Fruit fly (Drosophila melanogaster) whole organism, embryonic: ENCODE measurements around the gene CG1824.

Source experiments
- ATbp ChIP-seq: fragments of 200-800 bp; sonication (Bioruptor generic); optimal IDR thresholded peaks from 2 replicates; lab custom pipeline; 2017; ENCODE audit warnings: missing biosample characterization, mild to moderate bottlenecking, missing genetic modification characterization, missing genetic modification reagents
- Ada2b ChIP-seq: fragments of 200-800 bp; sonication (Bioruptor generic); IDR thresholded peaks from 2 replicates; pipeline ENCODE4 v1.3.6; 2022; ENCODE audit warnings: missing biosample characterization, missing genetic modification characterization
- Antp ChIP-seq: fragments of 200-800 bp; sonication (Bioruptor generic); optimal IDR thresholded peaks from 3 replicates; lab custom pipeline; 2016; ENCODE audit warnings: missing biosample characterization, missing genetic modification characterization
- BEAF-32 ChIP-seq: fragments of 200-800 bp; sonication (Bioruptor generic); optimal IDR thresholded peaks from 3 replicates; lab custom pipeline; 2017; ENCODE audit warnings: missing biosample characterization, missing genetic modification characterization, mild to moderate bottlenecking, moderate library complexity, missing genetic modification reagents
- CG10274 ChIP-seq: fragments of 200-800 bp; sonication (Bioruptor generic); optimal IDR thresholded peaks from 3 replicates; lab custom pipeline; 2017; ENCODE audit warnings: missing biosample characterization, mild to moderate bottlenecking, missing genetic modification characterization
- CG12236 ChIP-seq: fragments of 200-800 bp; sonication (Bioruptor generic); optimal IDR thresholded peaks from 2 replicates; lab custom pipeline; 2016; ENCODE audit warnings: missing biosample characterization, missing genetic modification characterization
- CG13123 ChIP-seq: fragments of 200-800 bp; sonication (Bioruptor generic); optimal IDR thresholded peaks from 2 replicates; lab custom pipeline; 2016; ENCODE audit warnings: missing biosample characterization, missing genetic modification characterization
- CG14441 ChIP-seq: fragments of 200-800 bp; sonication (Bioruptor generic); IDR thresholded peaks from 2 replicates; pipeline ENCODE4 v1.3.6; 2022; ENCODE audit warnings: missing biosample characterization, missing genetic modification characterization
- CG14710 ChIP-seq: fragments of 200-800 bp; sonication (Bioruptor generic); optimal IDR thresholded peaks from 3 replicates; lab custom pipeline; 2019; ENCODE audit warnings: missing biosample characterization, mild to moderate bottlenecking, missing genetic modification characterization, moderate library complexity
- CG16815 ChIP-seq: fragments of 200-800 bp; sonication (Bioruptor generic); optimal IDR thresholded peaks from 3 replicates; lab custom pipeline; 2017; ENCODE audit warnings: missing biosample characterization, mild to moderate bottlenecking, missing genetic modification characterization
- CG17568 ChIP-seq: fragments of 200-800 bp; sonication (Bioruptor generic); optimal IDR thresholded peaks from 2 replicates; lab custom pipeline; 2018; ENCODE audit warnings: missing biosample characterization, mild to moderate bottlenecking, missing genetic modification characterization, moderate library complexity
- CG18011 ChIP-seq: fragments of 200-800 bp; sonication (Bioruptor generic); optimal IDR thresholded peaks from 2 replicates; lab custom pipeline; 2017; ENCODE audit warnings: missing biosample characterization, missing genetic modification characterization, mild to moderate bottlenecking, moderate library complexity, missing genotype
- CG30431 ChIP-seq: fragments of 200-800 bp; sonication (Bioruptor generic); optimal IDR thresholded peaks from 2 replicates; lab custom pipeline; 2017; ENCODE audit warnings: missing biosample characterization, missing genetic modification characterization
- CG33213 ChIP-seq: fragments of 200-800 bp; sonication (Bioruptor generic); optimal IDR thresholded peaks from 3 replicates; lab custom pipeline; 2016; ENCODE audit warnings: missing biosample characterization, missing genetic modification characterization
- CG33557 ChIP-seq: fragments of 200-800 bp; sonication (Bioruptor generic); optimal IDR thresholded peaks from 2 replicates; lab custom pipeline; 2019; ENCODE audit warnings: missing biosample characterization, mild to moderate bottlenecking, missing genetic modification characterization, moderate library complexity
- CG34224 ChIP-seq: fragments of 200-800 bp; sonication (Bioruptor generic); IDR thresholded peaks from 3 replicates; pipeline ENCODE4 v1.3.6; 2022; ENCODE audit warnings: missing biosample characterization, missing genetic modification characterization; ENCODE audit not compliant: partially characterized antibody
- CG4360 ChIP-seq: fragments of 200-800 bp; sonication (Bioruptor generic); IDR thresholded peaks from 2 replicates; pipeline ENCODE4 v1.3.6; 2022; ENCODE audit warnings: missing biosample characterization, missing genetic modification characterization
- CG6654 ChIP-seq: fragments of 200-800 bp; sonication (Bioruptor generic); optimal IDR thresholded peaks from 2 replicates; lab custom pipeline; 2017; ENCODE audit warnings: missing biosample characterization, mild to moderate bottlenecking, missing genetic modification characterization
- CG7745 ChIP-seq: fragments of 200-800 bp; sonication (Bioruptor generic); optimal IDR thresholded peaks from 2 replicates; lab custom pipeline; 2018; ENCODE audit warnings: missing biosample characterization, mild to moderate bottlenecking, missing genetic modification characterization, moderate library complexity
- CG7928 ChIP-seq: fragments of 200-800 bp; sonication (Bioruptor generic); optimal IDR thresholded peaks from 2 replicates; lab custom pipeline; 2017; ENCODE audit warnings: missing biosample characterization, mild to moderate bottlenecking, missing genetic modification characterization
- CG7963 ChIP-seq: fragments of 200-800 bp; sonication (Bioruptor generic); IDR thresholded peaks from 3 replicates; pipeline ENCODE4 v1.3.6; 2022; ENCODE audit warnings: missing biosample characterization, missing genetic modification characterization; ENCODE audit not compliant: partially characterized antibody
- CG9215 ChIP-seq: fragments of 200-800 bp; sonication (Bioruptor generic); IDR thresholded peaks from 2 replicates; pipeline ENCODE4 v1.3.6; 2022; ENCODE audit warnings: missing biosample characterization, missing genetic modification characterization
- Eip74EF ChIP-seq, 2 experiments: fragments of 200-800 bp in 1 of 2; fragments of >200 bp in 1 of 2; sonication (Bioruptor generic) in 1 of 2; optimal IDR thresholded peaks; 2 replicates each; lab custom pipeline; 2017 to 2019; ENCODE audit warnings: missing biosample characterization in 2 of 2, missing genetic modification characterization in 2 of 2, mild to moderate bottlenecking in 1 of 2, moderate library complexity in 1 of 2
- Hsf ChIP-seq: fragments of 200-800 bp; sonication (Bioruptor generic); optimal IDR thresholded peaks from 3 replicates; lab custom pipeline; 2016; ENCODE audit warnings: missing biosample characterization, missing genetic modification characterization
- MESR4 ChIP-seq: fragments of 200-800 bp; sonication (Bioruptor generic); optimal IDR thresholded peaks from 2 replicates; lab custom pipeline; 2018; ENCODE audit warnings: missing biosample characterization, mild to moderate bottlenecking, missing genetic modification characterization, moderate library complexity
- Med ChIP-seq: fragments of 200-800 bp; sonication (Bioruptor generic); peaks from one replicate; lab custom pipeline; 2016; ENCODE audit warnings: missing biosample characterization, missing genetic modification characterization, mild to moderate bottlenecking, inconsistent platforms, moderate library complexity
- NFAT ChIP-seq: fragments of 200-800 bp; sonication (Bioruptor generic); IDR thresholded peaks from 2 replicates; pipeline ENCODE4 v1.3.6; 2022; ENCODE audit warnings: missing biosample characterization, missing genetic modification characterization
- TFAM ChIP-seq: fragments of 200-800 bp; sonication (Bioruptor generic); optimal IDR thresholded peaks from 2 replicates; lab custom pipeline; 2017; ENCODE audit warnings: missing biosample characterization, missing genetic modification characterization, inconsistent platforms
- Taf1 ChIP-seq: fragments of 200-800 bp; sonication (Bioruptor generic); IDR thresholded peaks from 2 replicates; pipeline ENCODE4 v1.3.6; 2022; ENCODE audit warnings: missing biosample characterization, missing genetic modification characterization
- chinmo ChIP-seq: fragments of 200-800 bp; sonication (Bioruptor generic); IDR thresholded peaks from 4 replicates; pipeline ENCODE4 v1.3.6; 2022; ENCODE audit warnings: missing biosample characterization, missing genetic modification characterization; ENCODE audit not compliant: partially characterized antibody
- da ChIP-seq: fragments of 200-800 bp; sonication (Bioruptor generic); optimal IDR thresholded peaks from 2 replicates; lab custom pipeline; 2016; ENCODE audit warnings: missing biosample characterization, missing genetic modification characterization
- fru ChIP-seq: fragments of >200 bp; optimal IDR thresholded peaks from 2 replicates; lab custom pipeline; 2017
- fu2 ChIP-seq: fragments of 200-800 bp; sonication (Bioruptor generic); optimal IDR thresholded peaks from 2 replicates; lab custom pipeline; 2016; ENCODE audit warnings: missing biosample characterization, missing genetic modification characterization
- gem ChIP-seq: fragments of 200-800 bp; sonication (Bioruptor generic); optimal IDR thresholded peaks from 2 replicates; lab custom pipeline; 2019; ENCODE audit warnings: missing biosample characterization, mild to moderate bottlenecking, missing genetic modification characterization, moderate library complexity
- hth ChIP-seq: fragments of >200 bp; optimal IDR thresholded peaks from 2 replicates; lab custom pipeline; 2017; ENCODE audit warnings: inconsistent platforms
- lola ChIP-seq, 3 experiments: fragments of >200 bp in 2 of 3; fragments of 200-800 bp in 1 of 3; sonication (Bioruptor generic) in 1 of 3; optimal IDR thresholded peaks; 2 replicates each; lab custom pipeline; 2017 to 2019; ENCODE audit warnings: missing biosample characterization in 3 of 3, missing genetic modification characterization in 3 of 3, mild to moderate bottlenecking in 1 of 3, moderate library complexity in 1 of 3
- nerfin-2 ChIP-seq: fragments of 200-800 bp; sonication (Bioruptor generic); IDR thresholded peaks from 2 replicates; pipeline ENCODE4 v1.3.6; 2022; ENCODE audit warnings: missing biosample characterization, missing genetic modification characterization; ENCODE audit not compliant: partially characterized antibody
- nom ChIP-seq: fragments of 200-800 bp; sonication (Bioruptor generic); optimal IDR thresholded peaks from 2 replicates; lab custom pipeline; 2017; ENCODE audit warnings: missing biosample characterization, missing genetic modification characterization, mild to moderate bottlenecking, moderate library complexity, missing genetic modification reagents
- onecut ChIP-seq: fragments of 200-800 bp; sonication (Bioruptor generic); IDR thresholded peaks from 2 replicates; pipeline ENCODE4 v1.3.6; 2022; ENCODE audit warnings: missing biosample characterization, missing genetic modification characterization
- ranshi ChIP-seq: fragments of 200-800 bp; sonication (Bioruptor generic); IDR thresholded peaks from 2 replicates; pipeline ENCODE4 v1.3.6; 2022; ENCODE audit warnings: missing biosample characterization, missing genetic modification characterization
- sc ChIP-seq, 3 experiments: fragments of >200 bp in 2 of 3; fragments of 200-800 bp in 1 of 3; sonication (Bioruptor generic) in 1 of 3; optimal IDR thresholded peaks; 2 replicates in 2 of 3; 3 replicates in 1 of 3; lab custom pipeline; 2017; ENCODE audit warnings: mild to moderate bottlenecking in 1 of 3, missing biosample characterization in 1 of 3, missing genetic modification characterization in 1 of 3, missing genetic modification reagents in 1 of 3
- sna ChIP-seq: fragments of 200-800 bp; sonication (Bioruptor generic); IDR thresholded peaks from 2 replicates; pipeline ENCODE4 v1.3.6; 2022; ENCODE audit warnings: missing biosample characterization, missing genetic modification characterization; ENCODE audit not compliant: partially characterized antibody
- ssp ChIP-seq: fragments of 200-800 bp; sonication (Bioruptor generic); IDR thresholded peaks from 2 replicates; pipeline ENCODE4 v1.3.6; 2022; ENCODE audit warnings: missing biosample characterization, missing genetic modification characterization
- toy ChIP-seq: fragments of 200-800 bp; sonication (Bioruptor generic); IDR thresholded peaks from 2 replicates; pipeline ENCODE4 v1.3.6; 2022; ENCODE audit warnings: missing biosample characterization, missing genetic modification characterization
- ttk ChIP-seq: fragments of 200-800 bp; sonication (Bioruptor generic); IDR thresholded peaks from 2 replicates; pipeline ENCODE4 v2.1.2; 2022; ENCODE audit warnings: missing biosample characterization, missing genetic modification characterization
- usp ChIP-seq: fragments of >200 bp; optimal IDR thresholded peaks from 2 replicates; lab custom pipeline; 2017; ENCODE audit warnings: missing biosample characterization, missing genetic modification characterization
- zen2 ChIP-seq: fragments of 200-800 bp; sonication (Bioruptor generic); IDR thresholded peaks from 3 replicates; pipeline ENCODE4 v1.3.6; 2022; ENCODE audit warnings: missing biosample characterization, missing genetic modification characterization; ENCODE audit not compliant: partially characterized antibody

CG1824 gene

DNA sequence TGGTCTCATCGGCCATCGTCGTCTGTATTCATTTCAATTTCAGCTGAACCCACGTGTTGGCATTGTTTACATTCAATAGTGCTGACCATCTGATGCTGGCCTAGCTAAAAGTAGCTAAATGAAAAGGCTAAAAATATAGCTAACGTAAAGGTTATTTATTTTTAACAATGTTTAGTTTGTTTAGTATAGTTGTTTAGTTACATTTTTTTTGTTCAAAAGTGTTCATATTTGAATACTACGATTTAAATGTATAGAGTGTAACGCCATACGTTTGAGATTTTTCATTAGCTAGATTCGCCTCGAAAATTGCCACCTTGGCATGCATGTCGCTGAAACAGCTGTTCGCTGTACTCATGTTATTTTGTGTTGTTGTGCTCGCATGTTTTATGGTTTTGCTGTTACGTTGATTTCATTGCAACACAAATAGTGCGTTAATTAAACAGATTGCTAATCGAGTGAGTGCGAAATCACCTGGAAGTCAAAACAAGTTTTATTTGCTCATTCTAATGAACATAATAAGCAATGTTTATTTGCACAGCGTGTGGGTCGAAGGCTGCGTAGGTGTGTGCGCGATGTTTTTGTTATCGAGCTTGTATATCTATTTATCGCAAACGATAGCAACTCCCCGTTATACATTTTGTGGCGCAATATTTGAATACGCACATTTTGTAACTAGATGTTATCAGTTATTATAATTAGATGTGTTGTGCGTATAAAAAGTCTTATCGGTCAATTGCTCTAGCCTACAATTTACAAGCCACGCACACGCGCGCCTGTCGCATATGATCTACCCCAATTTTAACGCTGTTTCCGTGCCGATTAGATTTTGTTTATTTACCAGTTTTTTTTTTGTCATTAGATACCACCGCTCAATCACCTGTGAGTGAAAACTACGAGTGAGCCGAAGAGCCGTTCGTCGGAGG lies 16.4 kb upstream of the CG1824 start, which contains the start of the genes CG1463 and Fpgs1 (continued):
- peak; percentile 81 for TF ChIP-seq Med
- TF ChIP-seq CG18011 (GFP tag; lab: Kevin White, UChicago): no peak
- TF ChIP-seq nom (GFP tag; lab: Kevin White, UChicago): no peak
- no peak for TF ChIP-seq Antp (GFP tag; lab: Kevin White, UChicago)
- TF ChIP-seq lola (GFP tag; optimal IDR thresholded peaks at IDR 0.05; lab: Kevin White, UChicago): peak in 1 of 3 experiments; percentile 36
- TF ChIP-seq sc (optimal IDR thresholded peaks at IDR 0.05; lab: Kevin White, UChicago): no peak
- TF ChIP-seq sc (GFP tag; optimal IDR thresholded peaks at IDR 0.05; lab: Kevin White, UChicago): no peak
- no peak for TF ChIP-seq CG16815
- 0 out of 4 replicates have a peak, but pooled peaks have one; percentile 4 for TF ChIP-seq chinmo
- TF ChIP-seq sna (GFP tag; lab: Robert Waterston, UW): 0 out of 2 replicates have a peak, but pooled peaks have one; percentile 36
- TF ChIP-seq TFAM (GFP tag; lab: Kevin White, UChicago): no peak
- TF ChIP-seq nerfin-2 (GFP tag; lab: Robert Waterston, UW): no peak
- TF ChIP-seq CG30431 (GFP tag; lab: Kevin White, UChicago): no peak
- no peak for TF ChIP-seq CG33557 (GFP tag; lab: Kevin White, UChicago)
- TF ChIP-seq fu2 (GFP tag; lab: Kevin White, UChicago): peak; percentile 53
- TF ChIP-seq CG17568: no peak
- TF ChIP-seq Taf1 (GFP tag; lab: Robert Waterston, UW): no peak
- peak; percentile 3 for TF ChIP-seq Hsf (GFP tag; lab: Kevin White, UChicago)
- TF ChIP-seq CG9215 (GFP tag; lab: Robert Waterston, UW): no peak
- TF ChIP-seq CG6654 (GFP tag; lab: Kevin White, UChicago): no peak
- TF ChIP-seq CG7928 (GFP tag; lab: Kevin White, UChicago): peak; percentile 25
- TF ChIP-seq BEAF-32 (GFP tag; lab: Kevin White, UChicago): peak; percentile 48
- TF ChIP-seq Eip74EF (GFP tag; optimal IDR thresholded peaks at IDR 0.05; lab: Kevin White, UChicago): no peak
- TF ChIP-seq CG7745 (tag; lab: Kevin White, UChicago): no peak
- no peak for TF ChIP-seq da
- TF ChIP-seq hth (lab: Kevin White, UChicago): no peak
- no peak; the same call in 1 of the 3 replicates for TF ChIP-seq zen2 (GFP tag; lab: Robert Waterston, UW)
- TF ChIP-seq CG7963: 0 out of 3 replicates have a peak, but pooled peaks have one; percentile 46
- TF ChIP-seq CG12236 (GFP tag; lab: Kevin White, UChicago): no peak
- no peak for TF ChIP-seq Ada2b
- no peak for TF ChIP-seq CG33213 (GFP tag; lab: Kevin White, UChicago)
- no peak for TF ChIP-seq CG4360 (GFP tag; lab: Robert Waterston, UW)
- 0 out of 2 replicates have a peak, but pooled peaks have one; percentile 10 for TF ChIP-seq CG14441 (GFP tag; lab: Robert Waterston, UW)
- no peak for TF ChIP-seq NFAT (GFP tag; lab: Robert Waterston, UW)
- peak; percentile 11 for TF ChIP-seq MESR4 (GFP tag; lab: Kevin White, UChicago)
- TF ChIP-seq CG34224: peak; percentile 54; the same call in 2 of the 3 replicates
- TF ChIP-seq ssp (GFP tag; lab: Robert Waterston, UW): no peak
- TF ChIP-seq ranshi: no peak
- no peak for TF ChIP-seq toy (GFP tag; lab: Robert Waterston, UW)
- TF ChIP-seq fru (lab: Kevin White, UChicago): no peak
- no peak for TF ChIP-seq gem (tag; lab: Kevin White, UChicago)
- TF ChIP-seq CG13123 (GFP tag; lab: Kevin White, UChicago): no peak
- TF ChIP-seq CG10274: no peak
- no peak for TF ChIP-seq usp (GFP tag; lab: Kevin White, UChicago)
- TF ChIP-seq ATbp (GFP tag; lab: Kevin White, UChicago): no peak
- peak; percentile 48 for TF ChIP-seq CG14710 (tag; lab: Kevin White, UChicago)
- no peak for TF ChIP-seq ttk (GFP tag; lab: Robert Waterston, UW)
- TF ChIP-seq onecut (GFP tag; lab: Robert Waterston, UW): no peak
